Worm (Caenorhabditis elegans): ENCODE results near the gene ZK896.1.

DNA sequence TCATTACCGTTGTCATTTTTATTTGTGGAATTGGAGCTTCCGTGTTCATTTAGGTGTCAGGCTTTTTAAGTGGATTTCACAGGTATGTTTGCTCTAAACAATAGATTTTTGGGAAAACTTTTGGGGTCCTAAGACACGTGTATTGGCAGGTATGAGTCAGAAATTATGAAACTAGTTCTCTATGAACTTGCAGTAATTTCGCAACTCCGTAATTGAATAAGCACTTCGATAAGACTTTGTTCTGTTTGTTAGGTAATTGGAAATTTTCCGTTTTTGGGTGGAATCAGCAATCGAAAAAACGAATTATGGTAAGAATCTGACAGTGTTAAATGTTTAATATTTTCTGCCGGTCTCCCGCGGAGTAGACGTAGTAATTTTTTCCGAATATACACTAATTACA, 22.0 kb upstream of the ZK896.1 start:
- TF ChIP-seq skn-1 (tag; optimal IDR thresholded peaks at IDR 0.05) (no peak), unc-62 (GFP tag; optimal IDR thresholded peaks at IDR 0.05 in 1 of 2) (peak in 1 of 2 experiments; percentile 74), unc-62 (tag; optimal IDR thresholded peaks at IDR 0.05) (no peak), nhr-11 (tag; optimal IDR thresholded peaks at IDR 0.05) (no peak), zfp-2 (tag; optimal IDR thresholded peaks at IDR 0.05) (no peak)

Measured in whole organism, L4 larva.